Fruit fly (Drosophila melanogaster): ENCODE measurements around the gene Brms1.

- no peak for TF ChIP-seq CG8478 (optimal IDR thresholded peaks at IDR 0.05)
- no peak for TF ChIP-seq CTCF (optimal IDR thresholded peaks at IDR 0.05)
Observed at dm6 chrX:12939951-12940350, 30.5 kb upstream of the Brms1 start.

Data from S2 (cell line).